Worm (Caenorhabditis elegans) whole organism, late embryonic: ENCODE data around the gene set-13.
A peak's percentile ranks its signal among the peaks of the same experiment; 100 is the strongest.

Source experiments
- C38D4.7 ChIP-seq: fragments of 200-800 bp; sonication (Bioruptor generic); optimal IDR thresholded peaks from 2 replicates; lab custom pipeline; 2018; ENCODE audit warnings: mild to moderate bottlenecking, missing genetic modification characterization, moderate library complexity, missing compliant biosample characterization
- K02D7.2 ChIP-seq: sonication (generic microtip); optimal IDR thresholded peaks from 2 replicates; lab custom pipeline; 2017; ENCODE audit warnings: mild to moderate bottlenecking, missing genetic modification characterization, missing compliant biosample characterization
- K09A11.1 ChIP-seq: sonication (generic microtip); optimal IDR thresholded peaks from 2 replicates; lab custom pipeline; 2017; ENCODE audit warnings: antibody characterized with exemption, mild to moderate bottlenecking, missing genetic modification characterization, missing compliant biosample characterization; ENCODE audit not compliant: insufficient read depth
- Y22D7AL.16 ChIP-seq: sonication (generic microtip); optimal IDR thresholded peaks from 2 replicates; lab custom pipeline; 2016; ENCODE audit warnings: missing genetic modification characterization, missing compliant biosample characterization
- ahr-1 ChIP-seq: sonication (generic microtip); optimal IDR thresholded peaks from 2 replicates; lab custom pipeline; 2016; ENCODE audit warnings: missing genetic modification characterization, missing compliant biosample characterization
- ama-1 ChIP-seq: fragments of 150-350 bp; optimal IDR thresholded peaks from 2 replicates; lab custom pipeline; 2014
- ceh-18 ChIP-seq: sonication (generic microtip); optimal IDR thresholded peaks from 2 replicates; lab custom pipeline; 2016; ENCODE audit warnings: missing genetic modification characterization, missing compliant biosample characterization
- ceh-19 ChIP-seq: fragments of 200-800 bp; sonication (Bioruptor generic); optimal IDR thresholded peaks from 2 replicates; lab custom pipeline; 2018; ENCODE audit warnings: mild to moderate bottlenecking, missing genetic modification characterization, missing compliant biosample characterization
- ceh-2 ChIP-seq: sonication (generic microtip); optimal IDR thresholded peaks from 2 replicates; lab custom pipeline; 2016; ENCODE audit warnings: missing genotype, missing genetic modification characterization, missing compliant biosample characterization
- ceh-31 ChIP-seq: sonication (generic microtip); optimal IDR thresholded peaks from 2 replicates; lab custom pipeline; 2016; ENCODE audit warnings: missing genetic modification characterization, missing compliant biosample characterization
- ceh-9 ChIP-seq: sonication (generic microtip); optimal IDR thresholded peaks from 2 replicates; lab custom pipeline; 2016; ENCODE audit warnings: mild to moderate bottlenecking, missing genetic modification characterization, inconsistent platforms, missing compliant biosample characterization
- che-1 ChIP-seq: sonication (generic microtip); optimal IDR thresholded peaks from 2 replicates; lab custom pipeline; 2016; ENCODE audit warnings: mild to moderate bottlenecking, missing genetic modification characterization, missing compliant biosample characterization
- dmd-4 ChIP-seq: sonication (generic microtip); optimal IDR thresholded peaks from 2 replicates; lab custom pipeline; 2016; ENCODE audit warnings: borderline replicate concordance, missing genetic modification characterization, missing compliant biosample characterization
- eyg-1 ChIP-seq: sonication (generic microtip); optimal IDR thresholded peaks from 2 replicates; lab custom pipeline; 2016; ENCODE audit warnings: missing genotype, missing genetic modification characterization, missing compliant biosample characterization
- fax-1 ChIP-seq: sonication (generic microtip); optimal IDR thresholded peaks from 2 replicates; lab custom pipeline; 2016; ENCODE audit warnings: missing genotype, missing genetic modification characterization, missing compliant biosample characterization
- fkh-10 ChIP-seq: fragments of 150-350 bp; optimal IDR thresholded peaks from 2 replicates; lab custom pipeline; 2014; ENCODE audit warnings: missing biosample characterization, missing genetic modification reagents, missing genetic modification characterization
- fkh-6 ChIP-seq: sonication (generic microtip); optimal IDR thresholded peaks from 2 replicates; lab custom pipeline; 2016; ENCODE audit warnings: missing genetic modification characterization, missing compliant biosample characterization
- hlh-30 ChIP-seq: sonication (generic microtip); optimal IDR thresholded peaks from 2 replicates; lab custom pipeline; 2017; ENCODE audit warnings: antibody characterized with exemption, missing genetic modification characterization, missing compliant biosample characterization; ENCODE audit not compliant: insufficient read depth
- hlh-6 ChIP-seq: sonication (generic microtip); optimal IDR thresholded peaks from 2 replicates; lab custom pipeline; 2016; ENCODE audit warnings: missing genotype, missing genetic modification characterization, missing compliant biosample characterization
- hlh-8 ChIP-seq: sonication (generic microtip); optimal IDR thresholded peaks from 2 replicates; lab custom pipeline; 2016; ENCODE audit warnings: missing genotype, missing genetic modification characterization, missing compliant biosample characterization
- madf-2 ChIP-seq: sonication (generic microtip); optimal IDR thresholded peaks from 2 replicates; lab custom pipeline; 2017; ENCODE audit warnings: missing genetic modification characterization, missing compliant biosample characterization
- nhr-11 ChIP-seq: fragments of 150-350 bp; optimal IDR thresholded peaks from 2 replicates; lab custom pipeline; 2014; ENCODE audit warnings: missing biosample characterization, missing genetic modification characterization
- npax-4 ChIP-seq: sonication (generic microtip); optimal IDR thresholded peaks from 2 replicates; lab custom pipeline; 2016; ENCODE audit warnings: missing genetic modification characterization, missing compliant biosample characterization
- odd-2 ChIP-seq: sonication (generic microtip); optimal IDR thresholded peaks from 2 replicates; lab custom pipeline; 2017; ENCODE audit warnings: antibody characterized with exemption, mild to moderate bottlenecking, missing genetic modification characterization, missing compliant biosample characterization
- pag-3 ChIP-seq: sonication (generic microtip); optimal IDR thresholded peaks from 2 replicates; lab custom pipeline; 2016; ENCODE audit warnings: missing compliant biosample characterization, missing genetic modification characterization, borderline replicate concordance
- pha-4 ChIP-seq: fragments of 150-350 bp; optimal IDR thresholded peaks from 2 replicates; lab custom pipeline; 2018; ENCODE audit warnings: missing biosample characterization, missing genetic modification reagents, missing genetic modification characterization
- pqm-1 ChIP-seq: sonication (generic microtip); optimal IDR thresholded peaks from 2 replicates; lab custom pipeline; 2016; ENCODE audit warnings: missing genetic modification characterization, missing compliant biosample characterization
- ref-2 ChIP-seq: sonication (generic microtip); optimal IDR thresholded peaks from 2 replicates; lab custom pipeline; 2016; ENCODE audit warnings: missing genetic modification characterization, missing compliant biosample characterization
- rnt-1 ChIP-seq: sonication (generic microtip); optimal IDR thresholded peaks from 2 replicates; lab custom pipeline; 2016; ENCODE audit warnings: missing genetic modification characterization, missing compliant biosample characterization
- tbx-2 ChIP-seq: sonication (generic microtip); optimal IDR thresholded peaks from 2 replicates; lab custom pipeline; 2016; ENCODE audit warnings: missing genetic modification characterization, missing compliant biosample characterization
- tbx-7 ChIP-seq: sonication (generic microtip); optimal IDR thresholded peaks from 2 replicates; lab custom pipeline; 2016; ENCODE audit warnings: missing genotype, missing genetic modification characterization, missing compliant biosample characterization
- ttx-3 ChIP-seq: sonication (generic microtip); optimal IDR thresholded peaks from 2 replicates; lab custom pipeline; 2016; ENCODE audit warnings: missing genetic modification reagents, missing genetic modification characterization, missing compliant biosample characterization
- unc-55 ChIP-seq: sonication (generic microtip); optimal IDR thresholded peaks from 2 replicates; lab custom pipeline; 2017; ENCODE audit warnings: missing biosample characterization, missing genetic modification reagents, missing genetic modification characterization
- zip-5 ChIP-seq: sonication (generic microtip); optimal IDR thresholded peaks from 2 replicates; lab custom pipeline; 2016; ENCODE audit warnings: missing genetic modification characterization, missing compliant biosample characterization
- ztf-16 ChIP-seq: sonication (generic microtip); optimal IDR thresholded peaks from 2 replicates; lab custom pipeline; 2017; ENCODE audit warnings: missing genetic modification characterization, missing compliant biosample characterization

Gene set-13

DNA sequence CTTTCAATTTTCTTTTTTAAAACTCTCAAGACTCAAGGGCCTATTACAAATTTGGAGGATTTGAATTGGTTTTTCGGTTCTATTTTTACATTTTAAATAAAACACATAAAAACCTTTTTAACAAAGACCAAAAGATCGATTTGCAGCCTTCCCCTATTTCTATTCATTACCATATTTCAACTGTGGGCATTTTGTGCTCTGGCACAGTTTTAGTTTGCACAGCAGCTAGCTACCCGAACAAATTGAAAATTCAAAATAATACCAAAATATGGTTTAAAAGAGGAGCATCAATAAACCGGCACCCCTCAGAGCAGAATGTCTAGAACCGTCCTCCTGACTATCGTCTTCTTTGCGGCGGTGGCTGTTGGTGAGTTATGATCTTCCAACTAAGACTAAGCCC lies 35.4 kb upstream of the set-13 start, which contains the start of gene F08D12.2:
F08D12.2 (plus strand) TSS at position 301 of the 400 bp plus-strand sequence.
- no peak for TF ChIP-seq ttx-3

DNA sequence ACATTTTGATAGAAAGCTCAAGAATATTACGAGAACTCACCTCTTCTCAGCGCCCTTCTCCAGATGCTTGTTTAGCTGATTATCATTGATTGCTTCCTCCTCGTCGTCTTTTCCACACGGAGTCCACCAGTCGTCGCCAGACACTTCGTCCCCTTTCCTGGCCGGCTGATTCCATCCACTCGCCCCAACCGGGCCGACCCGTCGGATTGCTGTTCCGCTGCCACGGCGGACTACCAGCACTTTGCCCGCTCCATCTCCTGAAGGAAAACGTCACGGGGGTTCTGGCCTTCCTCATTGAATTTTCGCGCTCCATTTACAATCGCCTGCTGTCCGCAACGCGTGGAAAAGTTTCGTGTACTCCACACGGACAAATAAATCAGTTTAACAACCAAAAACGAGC lies 33.4 kb upstream of the set-13 start:
- TF ChIP-seq Y22D7AL.16 (tag; lab: Kevin White, UChicago) (no peak), hlh-8 (no peak), che-1 (tag; lab: Kevin White, UChicago) (no peak), ceh-2 (tag; lab: Kevin White, UChicago) (no peak), pha-4 (tag; lab: Kevin White, UChicago) (no peak), dmd-4 (tag; lab: Kevin White, UChicago) (no peak), ahr-1 (tag; lab: Kevin White, UChicago) (no peak), hlh-30 (tag; lab: Kevin White, UChicago) (no peak), fkh-10 (no peak), pag-3 (tag; lab: Kevin White, UChicago) (no peak), K02D7.2 (no peak), nhr-11 (tag; lab: Kevin White, UChicago) (no peak), rnt-1 (tag; lab: Kevin White, UChicago) (no peak), K09A11.1 (no peak), pqm-1 (tag; lab: Kevin White, UChicago) (no peak), tbx-7 (tag; lab: Kevin White, UChicago) (no peak), ztf-16 (no peak)

DNA sequence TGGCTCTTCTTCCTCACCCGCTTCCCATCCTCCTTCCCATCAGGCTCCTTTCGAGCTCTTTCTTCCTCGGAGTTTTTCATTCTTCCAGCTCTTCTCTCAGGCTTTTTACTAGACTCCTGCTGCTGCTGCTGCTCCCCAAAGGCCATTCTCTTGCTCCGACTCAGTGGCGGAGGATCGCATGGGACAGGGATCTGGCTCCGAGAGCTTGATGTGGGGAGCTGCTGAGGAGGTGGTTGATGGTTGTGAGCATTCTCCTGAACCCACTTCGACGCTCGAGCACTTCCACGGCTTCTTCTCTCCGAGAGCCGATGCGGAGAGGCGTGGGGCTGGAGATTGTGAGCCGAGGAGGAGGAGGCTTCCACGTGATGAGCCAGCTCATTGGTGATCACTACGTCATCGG lies 31.0 kb upstream of the set-13 start:
- TF ChIP-seq ama-1 (lab: Kevin White, UChicago) (no peak), hlh-6 (peak; percentile 10)

DNA sequence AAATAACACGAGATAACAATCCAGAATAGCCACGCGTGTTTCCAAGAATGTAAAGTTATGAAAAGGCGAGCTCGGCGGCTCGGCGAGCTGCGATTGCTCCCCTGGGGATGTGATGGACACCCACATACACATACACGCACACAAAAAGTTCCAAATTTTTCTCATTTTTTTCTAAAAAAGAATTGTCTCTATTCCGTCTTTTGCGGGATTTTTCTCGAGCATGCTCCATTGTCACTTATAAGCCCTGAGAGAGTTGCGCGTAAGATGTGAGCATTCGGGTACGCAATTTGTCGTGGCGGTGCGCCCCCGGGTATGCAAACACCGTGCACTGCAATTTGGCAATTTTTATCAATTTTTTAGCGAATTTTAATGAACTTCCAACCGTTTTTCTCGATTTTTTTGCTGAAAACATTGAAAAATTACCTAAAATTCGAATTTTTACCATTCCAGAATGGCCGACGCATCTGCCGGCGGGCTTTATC lies 29.7 kb upstream of the set-13 start, which contains the start of the genes F08D12.12 and srpa-72:
F08D12.12 (minus strand) TSS at position 51 of the 482 bp plus-strand sequence.
srpa-72 (plus strand) TSS at position 451 of the 482 bp plus-strand sequence.
- TF ChIP-seq pqm-1 (tag; lab: Kevin White, UChicago) = no peak

DNA sequence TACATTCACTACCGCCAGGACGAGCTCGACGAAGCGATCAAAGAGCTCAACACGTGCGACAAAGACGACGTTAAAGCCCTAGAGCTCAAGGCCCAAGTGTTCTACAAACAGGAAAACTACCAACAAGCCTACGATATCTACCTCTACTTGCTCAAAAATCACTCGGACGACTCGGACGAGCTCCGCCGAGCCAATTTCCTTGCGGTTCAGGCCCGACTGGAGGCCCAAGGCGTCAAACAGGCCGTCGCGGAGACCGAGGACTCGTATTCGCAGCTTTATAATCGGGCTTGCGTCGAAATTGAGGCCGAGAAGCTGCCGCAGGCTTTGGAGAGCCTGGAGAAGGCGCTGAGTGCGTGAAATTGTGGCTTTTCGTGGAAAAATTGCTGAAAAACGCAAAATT lies 28.9 kb upstream of the set-13 start:
- TF ChIP-seq tbx-2 (tag; lab: Kevin White, UChicago) (no peak), fkh-6 (tag; lab: Kevin White, UChicago) (no peak), madf-2 (tag; lab: Kevin White, UChicago) (no peak), eyg-1 (no peak), fkh-10 (no peak), che-1 (tag; lab: Kevin White, UChicago) (no peak), unc-55 (GFP tag; lab: Kevin White, UChicago) (no peak), npax-4 (tag; lab: Kevin White, UChicago) (no peak), hlh-6 (no peak), nhr-11 (tag; lab: Kevin White, UChicago) (no peak)
- TF ChIP-seq, all 69 proteins: peak for 0

DNA sequence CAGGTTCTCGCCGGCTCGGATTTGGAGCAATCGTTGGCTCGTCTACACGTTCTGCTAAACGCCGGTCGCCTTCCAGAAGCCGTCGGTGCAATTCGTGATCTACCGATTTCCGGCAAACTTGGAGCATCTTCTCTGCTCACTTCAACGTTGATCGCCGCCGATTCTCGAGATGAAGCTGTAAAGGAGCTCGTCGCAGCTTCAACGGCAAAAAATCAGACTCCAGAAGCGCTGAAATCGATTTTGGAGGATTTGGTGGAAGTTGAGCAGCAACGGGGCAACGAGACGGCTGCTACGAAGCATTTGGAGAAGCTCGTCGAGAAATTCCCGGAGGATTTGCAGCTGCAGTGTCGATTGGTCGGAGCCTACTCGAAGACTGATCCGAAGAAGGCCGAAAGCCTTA lies 25.1 kb upstream of the set-13 start:
- TF ChIP-seq ceh-18 (no peak), Y22D7AL.16 (tag; lab: Kevin White, UChicago) (no peak), madf-2 (tag; lab: Kevin White, UChicago) (no peak), pha-4 (tag; lab: Kevin White, UChicago) (no peak), tbx-7 (tag; lab: Kevin White, UChicago) (no peak), zip-5 (tag; lab: Kevin White, UChicago) (no peak), C38D4.7 (GFP tag; lab: Kevin White, UChicago) (no peak), ref-2 (no peak), ceh-19 (no peak), odd-2 (tag; lab: Kevin White, UChicago) (no peak), ceh-9 (tag; lab: Kevin White, UChicago) (no peak), K02D7.2 (no peak), fax-1 (no peak), ceh-31 (tag; lab: Kevin White, UChicago) (no peak), ahr-1 (tag; lab: Kevin White, UChicago) (no peak), pqm-1 (tag; lab: Kevin White, UChicago) (no peak)
